Worm (Caenorhabditis elegans): ENCODE data around the gene C56C10.6.

DNA sequence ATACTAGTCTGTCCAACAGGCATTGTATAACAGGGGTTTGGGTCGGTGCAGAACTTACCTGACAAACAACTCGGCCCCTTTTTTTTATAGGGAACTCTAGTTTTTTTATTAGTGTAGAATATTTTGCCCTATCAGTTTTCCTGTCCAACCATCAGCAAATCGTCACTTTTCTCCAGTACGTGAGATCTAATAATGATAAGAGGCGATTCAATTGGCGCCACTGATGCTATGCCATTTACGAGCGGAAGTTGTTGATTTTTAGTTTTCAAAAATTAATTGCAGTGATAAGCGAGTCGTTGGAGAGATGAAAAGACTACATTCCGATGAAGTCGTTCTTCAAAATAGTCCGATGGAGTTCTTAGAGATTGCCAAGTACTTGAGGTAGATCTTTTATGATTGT, 47.3 kb upstream of the C56C10.6 start:
- TF ChIP-seq nhr-19 (GFP tag; conservative IDR thresholded peaks at IDR 0.05) (no peak), nhr-12 (tag; optimal IDR thresholded peaks at IDR 0.05) (no peak)
